Worm (Caenorhabditis elegans) whole organism, mixed stage, embryonic: ENCODE measurements around the gene srd-29.

Source experiments
- M03D4.4 ChIP-seq: sonication (generic microtip); optimal IDR thresholded peaks from 2 replicates; lab custom pipeline; 2017; ENCODE audit warnings: mild to moderate bottlenecking, missing genetic modification characterization, missing compliant biosample characterization
- bed-3 ChIP-seq: fragments of 200-800 bp; sonication (Bioruptor generic); optimal IDR thresholded peaks from 3 replicates; lab custom pipeline; 2018; ENCODE audit warnings: mild to moderate bottlenecking, missing genetic modification characterization, moderate library complexity, missing compliant biosample characterization
- blmp-1 ChIP-seq: fragments of 150-350 bp; optimal IDR thresholded peaks from 2 replicates; lab custom pipeline; 2014; ENCODE audit warnings: missing biosample characterization, missing genetic modification characterization
- ceh-39 ChIP-seq: fragments of 150-350 bp; optimal IDR thresholded peaks from 2 replicates; lab custom pipeline; 2014; ENCODE audit warnings: missing biosample characterization, missing genetic modification characterization
- ceh-43 ChIP-seq: fragments of 200-800 bp; sonication (Bioruptor generic); optimal IDR thresholded peaks from 2 replicates; lab custom pipeline; 2018; ENCODE audit warnings: mild to moderate bottlenecking, missing genetic modification characterization, moderate library complexity, missing compliant biosample characterization
- ces-1 ChIP-seq: fragments of 150-350 bp; optimal IDR thresholded peaks from 2 replicates; lab custom pipeline; 2014; ENCODE audit warnings: missing biosample characterization, missing genetic modification reagents, missing genetic modification characterization
- cnd-1 ChIP-seq: fragments of 200-800 bp; sonication (Bioruptor generic); optimal IDR thresholded peaks from 2 replicates; lab custom pipeline; 2018; ENCODE audit warnings: mild to moderate bottlenecking, missing genetic modification characterization, missing compliant biosample characterization
- drap-1 ChIP-seq: fragments of 200-800 bp; sonication (Bioruptor generic); optimal IDR thresholded peaks from 3 replicates; lab custom pipeline; 2018; ENCODE audit warnings: mild to moderate bottlenecking, missing genetic modification characterization, missing compliant biosample characterization
- elt-1 ChIP-seq: sonication (generic microtip); optimal IDR thresholded peaks from 2 replicates; lab custom pipeline; 2017; ENCODE audit warnings: missing genetic modification characterization, mild to moderate bottlenecking, missing compliant biosample characterization, antibody characterized with exemption, moderate library complexity, borderline replicate concordance; ENCODE audit not compliant: insufficient read depth
- elt-3 ChIP-seq: fragments of 150-350 bp; optimal IDR thresholded peaks from 2 replicates; lab custom pipeline; 2014; ENCODE audit warnings: missing biosample characterization, missing genetic modification characterization
- flh-1 ChIP-seq: fragments of 200-800 bp; sonication (Bioruptor generic); optimal IDR thresholded peaks from 2 replicates; lab custom pipeline; 2018; ENCODE audit warnings: mild to moderate bottlenecking, missing genetic modification characterization, moderate library complexity, missing compliant biosample characterization
- ham-2 ChIP-seq: fragments of 200-800 bp; sonication (Bioruptor generic); optimal IDR thresholded peaks from 2 replicates; lab custom pipeline; 2018; ENCODE audit warnings: mild to moderate bottlenecking, missing genetic modification characterization, missing compliant biosample characterization
- lin-13 ChIP-seq: fragments of 150-350 bp; optimal IDR thresholded peaks from 2 replicates; lab custom pipeline; 2014; ENCODE audit warnings: missing biosample characterization, missing genetic modification characterization
- lin-32 ChIP-seq: fragments of 200-800 bp; sonication (Bioruptor generic); optimal IDR thresholded peaks from 2 replicates; lab custom pipeline; 2018; ENCODE audit warnings: mild to moderate bottlenecking, missing genetic modification characterization, missing compliant biosample characterization
- lsy-2 ChIP-seq: fragments of 150-350 bp; optimal IDR thresholded peaks from 2 replicates; lab custom pipeline; 2014; ENCODE audit warnings: missing biosample characterization, missing genetic modification characterization
- mab-5 ChIP-seq: fragments of 150-350 bp; optimal IDR thresholded peaks from 2 replicates; lab custom pipeline; 2014; ENCODE audit warnings: missing biosample characterization, missing genetic modification characterization
- mep-1 ChIP-seq: fragments of 150-350 bp; optimal IDR thresholded peaks from 2 replicates; lab custom pipeline; 2017; ENCODE audit warnings: missing biosample characterization, missing genetic modification reagents, missing genetic modification characterization, inconsistent platforms
- mls-2 ChIP-seq: sonication (generic microtip); optimal IDR thresholded peaks from 2 replicates; lab custom pipeline; 2016; ENCODE audit warnings: mild to moderate bottlenecking, missing genetic modification characterization, moderate library complexity, missing compliant biosample characterization
- nhr-2 ChIP-seq: fragments of 150-350 bp; optimal IDR thresholded peaks from 2 replicates; lab custom pipeline; 2014; ENCODE audit warnings: missing biosample characterization, missing genetic modification characterization
- nhr-28 ChIP-seq: fragments of 150-350 bp; optimal IDR thresholded peaks from 2 replicates; lab custom pipeline; 2014; ENCODE audit warnings: missing biosample characterization, missing genetic modification characterization
- nhr-76 ChIP-seq: sonication (generic microtip); optimal IDR thresholded peaks from 2 replicates; lab custom pipeline; 2017; ENCODE audit warnings: missing biosample characterization, missing genetic modification characterization
- pha-4 ChIP-seq: fragments of 150-350 bp; optimal IDR thresholded peaks from 2 replicates; lab custom pipeline; 2018; ENCODE audit warnings: missing biosample characterization, missing genetic modification reagents, missing genetic modification characterization
- sem-2 ChIP-seq: fragments of 200-800 bp; sonication (Bioruptor generic); optimal IDR thresholded peaks from 2 replicates; lab custom pipeline; 2018; ENCODE audit warnings: mild to moderate bottlenecking, missing genetic modification characterization, missing compliant biosample characterization
- snpc-4 ChIP-seq: fragments of 150-350 bp; optimal IDR thresholded peaks from 2 replicates; lab custom pipeline; 2014; ENCODE audit warnings: missing biosample characterization, missing genetic modification characterization
- sptf-1 ChIP-seq: sonication (generic microtip); optimal IDR thresholded peaks from 2 replicates; lab custom pipeline; 2017; ENCODE audit warnings: mild to moderate bottlenecking, missing genetic modification characterization, moderate library complexity, missing compliant biosample characterization
- tbx-8 ChIP-seq: fragments of 200-800 bp; sonication (Bioruptor generic); optimal IDR thresholded peaks from 2 replicates; lab custom pipeline; 2018; ENCODE audit warnings: mild to moderate bottlenecking, missing genetic modification characterization, moderate library complexity, missing compliant biosample characterization
- unc-120 ChIP-seq: sonication (generic microtip); optimal IDR thresholded peaks from 2 replicates; lab custom pipeline; 2017; ENCODE audit warnings: missing genetic modification characterization, missing compliant biosample characterization; ENCODE audit not compliant: poor library complexity, severe bottlenecking
- unc-39 ChIP-seq: fragments of 150-350 bp; optimal IDR thresholded peaks from 2 replicates; lab custom pipeline; 2014; ENCODE audit warnings: missing biosample characterization, missing genetic modification characterization
- zip-8 ChIP-seq: fragments of 150-350 bp; optimal IDR thresholded peaks from 2 replicates; lab custom pipeline; 2014; ENCODE audit warnings: missing biosample characterization, missing genetic modification characterization
- ztf-11 ChIP-seq: fragments of 150-350 bp; optimal IDR thresholded peaks from 2 replicates; lab custom pipeline; 2014; ENCODE audit warnings: missing biosample characterization, missing genetic modification characterization

The srd-29 gene

ce11 chrV:7609698-7610420, 25.7 kb upstream of the srd-29 start, which contains the start of the genes folt-3 and clec-214:
Gene folt-3, minus strand, starts transcription at chrV:7609748.
Gene clec-214, plus strand, starts transcription at chrV:7610370.
- TF ChIP-seq flh-1, result no peak
- TF ChIP-seq elt-1 (tag; lab: Kevin White, UChicago), result no peak
- no peak for TF ChIP-seq zip-8 (tag; lab: Kevin White, UChicago)
- no peak for TF ChIP-seq tbx-8 (GFP tag; lab: Kevin White, UChicago)
- TF ChIP-seq pha-4 (tag; lab: Kevin White, UChicago), result no peak

ce11 chrV:7612044-7612443, 23.5 kb upstream of the srd-29 start, which contains the start of gene clec-215:
Gene clec-215, plus strand, starts transcription at chrV:7612344.
- no peak for TF ChIP-seq ham-2 (GFP tag; lab: Kevin White, UChicago)
- TF ChIP-seq drap-1 (GFP tag; lab: Kevin White, UChicago), result no peak
- no peak for TF ChIP-seq ceh-39 (tag; lab: Kevin White, UChicago)
- TF ChIP-seq blmp-1, result no peak
- no peak for TF ChIP-seq ces-1 (GFP tag; lab: Kevin White, UChicago)
- TF ChIP-seq mab-5, result no peak
- TF ChIP-seq ztf-11 (tag; lab: Kevin White, UChicago), result no peak
- no peak for TF ChIP-seq cnd-1 (tag; lab: Kevin White, UChicago)
- TF ChIP-seq elt-3, result no peak

DNA sequence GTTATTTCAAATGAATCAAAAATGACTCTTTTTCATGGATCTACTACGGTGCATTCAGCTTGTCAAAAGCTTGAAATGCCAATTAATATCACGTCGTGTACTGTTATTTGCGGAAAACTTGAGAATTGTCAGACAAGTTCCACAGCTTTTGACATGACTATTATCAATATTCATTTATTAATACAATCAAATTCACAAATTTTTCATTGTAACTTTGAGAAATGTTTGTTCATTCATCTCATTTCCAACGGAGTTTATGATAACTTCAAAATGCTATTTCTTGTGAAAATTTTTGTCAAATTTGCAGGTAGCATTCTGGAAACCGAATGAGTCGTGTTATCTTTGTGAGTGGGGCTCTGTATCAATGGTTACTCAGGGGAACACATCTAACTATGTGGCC, 17.5 kb upstream of the srd-29 start, which contains the start of gene C50E3.15:
Gene C50E3.15 (plus strand): TSS at position 301 of the 400 bp plus-strand sequence.
- TF ChIP-seq mls-2 (no peak), mep-1 (tag; lab: Kevin White, UChicago) (no peak), unc-39 (tag; lab: Kevin White, UChicago) (no peak), flh-1 (no peak), zip-8 (tag; lab: Kevin White, UChicago) (no peak), snpc-4 (tag; lab: Kevin White, UChicago) (no peak), ztf-11 (tag; lab: Kevin White, UChicago) (no peak), M03D4.4 (no peak), bed-3 (GFP tag; lab: Kevin White, UChicago) (no peak), cnd-1 (tag; lab: Kevin White, UChicago) (no peak), ceh-39 (tag; lab: Kevin White, UChicago) (no peak), mab-5 (no peak)

ce11 chrV:7622011-7622465, 13.5 kb upstream of the srd-29 start, which contains the start of gene C50E3.12:
Gene C50E3.12, minus strand, starts transcription at chrV:7622061.
- TF ChIP-seq sem-2 (no peak), cnd-1 (tag; lab: Kevin White, UChicago) (no peak), blmp-1 (no peak), sptf-1 (tag; lab: Kevin White, UChicago) (no peak), unc-120 (tag; lab: Kevin White, UChicago) (no peak), flh-1 (no peak), zip-8 (tag; lab: Kevin White, UChicago) (no peak), bed-3 (GFP tag; lab: Kevin White, UChicago) (no peak), mab-5 (no peak), pha-4 (tag; lab: Kevin White, UChicago) (no peak), lin-32 (GFP tag; lab: Kevin White, UChicago) (no peak), ceh-43 (GFP tag; lab: Kevin White, UChicago) (no peak)
- TF ChIP-seq, all 35 proteins: peak for 0

ce11 chrV:7624152-7624551, 11.4 kb upstream of the srd-29 start, which contains the start of gene C50E3.13:
Gene C50E3.13, minus strand, starts transcription at chrV:7624252.
- TF ChIP-seq ceh-43 (GFP tag; lab: Kevin White, UChicago), result no peak
- TF ChIP-seq lin-32 (GFP tag; lab: Kevin White, UChicago), result no peak
- TF ChIP-seq elt-1 (tag; lab: Kevin White, UChicago), result no peak
- TF ChIP-seq flh-1, result no peak
- no peak for TF ChIP-seq ztf-11 (tag; lab: Kevin White, UChicago)
- TF ChIP-seq lin-13, result no peak
- no peak for TF ChIP-seq nhr-28
- no peak for TF ChIP-seq nhr-76 (tag; lab: Kevin White, UChicago)
- no peak for TF ChIP-seq M03D4.4
- TF ChIP-seq nhr-2 (tag; lab: Kevin White, UChicago), result no peak
- TF ChIP-seq lsy-2, result no peak
- TF ChIP-seq elt-3, result no peak
